Worm (Caenorhabditis elegans) whole organism, L4 larva: ENCODE results near the gene mig-15.

ENCODE experiments used
- D1046.2 ChIP-seq: fragments of 200-800 bp; sonication (Bioruptor generic); IDR thresholded peaks from 2 replicates; pipeline ENCODE4 v1.3.6; 2022; ENCODE audit warnings: missing genetic modification characterization, missing compliant biosample characterization
- F10B5.3 ChIP-seq: sonication (generic microtip); optimal IDR thresholded peaks from 2 replicates; lab custom pipeline; 2016; ENCODE audit warnings: mild to moderate bottlenecking, missing genetic modification characterization, missing compliant biosample characterization
- F37D6.2 ChIP-seq: sonication (generic microtip); optimal IDR thresholded peaks from 2 replicates; lab custom pipeline; 2016; ENCODE audit warnings: mild to moderate bottlenecking, missing genetic modification characterization, missing compliant biosample characterization
- aha-1 ChIP-seq: fragments of 150-350 bp; peaks from one replicate; lab custom pipeline; 2014; ENCODE audit warnings: missing biosample characterization, missing genetic modification characterization
- aly-2 ChIP-seq: sonication (generic microtip); optimal IDR thresholded peaks from 2 replicates; lab custom pipeline; 2018; ENCODE audit warnings: missing biosample characterization, missing genetic modification characterization
- arid-1 ChIP-seq: fragments of 200-800 bp; sonication (Bioruptor generic); conservative IDR thresholded peaks from 2 replicates; pipeline ENCODE4 v1.3.6; 2022; ENCODE audit warnings: missing genetic modification reagents, missing genetic modification characterization, missing compliant biosample characterization
- ceh-20 ChIP-seq: fragments of 200-800 bp; sonication (Bioruptor generic); IDR thresholded peaks from 2 replicates; pipeline ENCODE4 v1.3.6; 2022; ENCODE audit warnings: missing genetic modification reagents, missing genetic modification characterization, missing compliant biosample characterization
- ceh-32 ChIP-seq: sonication (generic microtip); optimal IDR thresholded peaks from 2 replicates; lab custom pipeline; 2016; ENCODE audit warnings: mild to moderate bottlenecking, missing genetic modification characterization, missing compliant biosample characterization; ENCODE audit not compliant: poor library complexity
- ceh-62 ChIP-seq: sonication (generic microtip); optimal IDR thresholded peaks from 2 replicates; lab custom pipeline; 2017; ENCODE audit warnings: missing biosample characterization, missing genetic modification characterization
- ceh-82 ChIP-seq: sonication (generic microtip); optimal IDR thresholded peaks from 2 replicates; lab custom pipeline; 2017; ENCODE audit warnings: missing biosample characterization, missing genetic modification characterization
- cey-2 ChIP-seq: sonication (generic microtip); optimal IDR thresholded peaks from 3 replicates; lab custom pipeline; 2017; ENCODE audit warnings: missing genetic modification characterization, mild to moderate bottlenecking, missing compliant biosample characterization, antibody characterized with exemption, borderline replicate concordance; ENCODE audit not compliant: insufficient read depth
- ctbp-1 ChIP-seq: fragments of 200-800 bp; sonication (Bioruptor generic); IDR thresholded peaks from 2 replicates; pipeline ENCODE4 v1.3.6; 2022; ENCODE audit warnings: missing genetic modification reagents, missing genetic modification characterization, missing compliant biosample characterization
- daf-12 ChIP-seq: fragments of 150-350 bp; optimal IDR thresholded peaks from 2 replicates; lab custom pipeline; 2014; ENCODE audit warnings: missing biosample characterization, missing genetic modification reagents, missing genetic modification characterization
- daf-16 ChIP-seq, 3 experiments: sonication (generic microtip); optimal IDR thresholded peaks; 2 replicates each; lab custom pipeline; 2016 to 2017; ENCODE audit warnings: missing genetic modification characterization in 3 of 3, missing genetic modification reagents in 3 of 3, mild to moderate bottlenecking in 2 of 3, missing compliant biosample characterization in 2 of 3, missing biosample characterization in 1 of 3, moderate library complexity in 1 of 3
- daf-19 ChIP-seq: fragments of 200-800 bp; sonication (Bioruptor generic); conservative IDR thresholded peaks from 2 replicates; pipeline ENCODE4 v1.3.6; 2022; ENCODE audit warnings: missing genetic modification characterization, missing compliant biosample characterization
- daf-8 ChIP-seq: fragments of 200-800 bp; sonication (Bioruptor generic); IDR thresholded peaks from 2 replicates; pipeline ENCODE4 v1.3.6; 2022; ENCODE audit warnings: missing genetic modification characterization, missing compliant biosample characterization
- dmd-6 ChIP-seq: fragments of 200-800 bp; sonication (Bioruptor generic); IDR thresholded peaks from 2 replicates; pipeline ENCODE4 v1.3.6; 2022; ENCODE audit warnings: missing genetic modification reagents, missing genetic modification characterization, missing compliant biosample characterization
- dmd-8 ChIP-seq: fragments of 200-800 bp; sonication (Bioruptor generic); IDR thresholded peaks from 2 replicates; pipeline ENCODE4 v1.3.6; 2022; ENCODE audit warnings: missing genetic modification characterization, missing compliant biosample characterization
- dpl-1 ChIP-seq: fragments of 150-350 bp; optimal IDR thresholded peaks from 2 replicates; lab custom pipeline; 2014; ENCODE audit warnings: missing biosample characterization, missing genetic modification reagents, missing genetic modification characterization
- duxl-1 ChIP-seq: sonication (generic microtip); optimal IDR thresholded peaks from 2 replicates; lab custom pipeline; 2016; ENCODE audit warnings: mild to moderate bottlenecking, missing genetic modification characterization, moderate library complexity, missing compliant biosample characterization; ENCODE audit not compliant: poor library complexity
- fkh-10 ChIP-seq: fragments of 150-350 bp; optimal IDR thresholded peaks from 2 replicates; lab custom pipeline; 2014; ENCODE audit warnings: missing biosample characterization, missing genetic modification reagents, missing genetic modification characterization
- hif-1 ChIP-seq, 2 experiments: sonication (generic microtip); optimal IDR thresholded peaks; 2 replicates each; lab custom pipeline; 2016 to 2017; ENCODE audit warnings: missing compliant biosample characterization in 2 of 2, missing genetic modification characterization in 2 of 2, missing genetic modification reagents in 2 of 2, missing genotype in 2 of 2, mild to moderate bottlenecking in 1 of 2
- hlh-11 ChIP-seq: fragments of 200-800 bp; sonication (Bioruptor generic); optimal IDR thresholded peaks from 2 replicates; lab custom pipeline; 2018; ENCODE audit warnings: mild to moderate bottlenecking, missing genetic modification characterization, missing compliant biosample characterization
- hlh-30 ChIP-seq: sonication (generic microtip); optimal IDR thresholded peaks from 2 replicates; lab custom pipeline; 2017; ENCODE audit warnings: antibody characterized with exemption, mild to moderate bottlenecking, missing genetic modification characterization, missing compliant biosample characterization; ENCODE audit not compliant: insufficient read depth
- hmg-1.1 ChIP-seq: fragments of 200-800 bp; sonication (Bioruptor generic); IDR thresholded peaks from 2 replicates; pipeline ENCODE4 v1.3.6; 2022; ENCODE audit warnings: missing genetic modification reagents, missing genetic modification characterization, missing compliant biosample characterization
- jun-1 ChIP-seq: fragments of 150-350 bp; optimal IDR thresholded peaks from 2 replicates; lab custom pipeline; 2014; ENCODE audit warnings: missing biosample characterization, missing genetic modification reagents, missing genetic modification characterization
- lim-7 ChIP-seq: fragments of 200-800 bp; sonication (Bioruptor generic); IDR thresholded peaks from 2 replicates; pipeline ENCODE4 v1.3.6; 2022; ENCODE audit warnings: missing genetic modification characterization, missing compliant biosample characterization
- lin-39 ChIP-seq: fragments of 150-350 bp; optimal IDR thresholded peaks from 2 replicates; lab custom pipeline; 2014; ENCODE audit warnings: missing biosample characterization, missing genetic modification reagents, missing genetic modification characterization
- mdl-1 ChIP-seq, 2 experiments: fragments of 150-350 bp in 1 of 2; sonication (generic microtip) in 1 of 2; optimal IDR thresholded peaks; 2 replicates each; lab custom pipeline; 2014 to 2017; ENCODE audit warnings: missing biosample characterization in 2 of 2, missing genetic modification characterization in 2 of 2
- mep-1 ChIP-seq: fragments of 150-350 bp; sonication (generic microtip); optimal IDR thresholded peaks from 3 replicates; lab custom pipeline; 2014; ENCODE audit warnings: missing biosample characterization, missing genetic modification characterization
- mes-2 ChIP-seq: sonication (generic microtip); optimal IDR thresholded peaks from 2 replicates; lab custom pipeline; 2016; ENCODE audit warnings: missing genotype, mild to moderate bottlenecking, missing genetic modification characterization, missing compliant biosample characterization; ENCODE audit not compliant: poor library complexity, severe bottlenecking
- mxl-3 ChIP-seq: fragments of 200-800 bp; sonication (Bioruptor generic); optimal IDR thresholded peaks from 2 replicates; lab custom pipeline; 2018; ENCODE audit warnings: mild to moderate bottlenecking, missing genetic modification characterization, missing compliant biosample characterization
- nhr-237 ChIP-seq: sonication (generic microtip); optimal IDR thresholded peaks from 2 replicates; lab custom pipeline; 2017; ENCODE audit warnings: missing biosample characterization, missing genetic modification characterization
- nhr-25 ChIP-seq: sonication (generic microtip); optimal IDR thresholded peaks from 2 replicates; lab custom pipeline; 2017; ENCODE audit warnings: missing genetic modification characterization, mild to moderate bottlenecking, missing compliant biosample characterization, antibody characterized with exemption, moderate library complexity, borderline replicate concordance; ENCODE audit not compliant: insufficient read depth
- nhr-28 ChIP-seq: fragments of 150-350 bp; optimal IDR thresholded peaks from 2 replicates; lab custom pipeline; 2014; ENCODE audit warnings: missing biosample characterization, missing genetic modification characterization
- nhr-48 ChIP-seq: sonication (generic microtip); optimal IDR thresholded peaks from 2 replicates; lab custom pipeline; 2016; ENCODE audit warnings: mild to moderate bottlenecking, missing genetic modification characterization, missing compliant biosample characterization
- nhr-76 ChIP-seq: fragments of 150-350 bp; optimal IDR thresholded peaks from 2 replicates; lab custom pipeline; 2014; ENCODE audit warnings: missing biosample characterization, missing genetic modification characterization
- rbr-2 ChIP-seq: sonication (generic microtip); optimal IDR thresholded peaks from 2 replicates; lab custom pipeline; 2016; ENCODE audit warnings: missing genotype, missing genetic modification characterization, missing compliant biosample characterization
- saeg-2 ChIP-seq: fragments of 200-800 bp; sonication (Bioruptor generic); IDR thresholded peaks from 2 replicates; pipeline ENCODE4 v1.3.6; 2022; ENCODE audit warnings: missing genetic modification reagents, missing genetic modification characterization, missing compliant biosample characterization
- set-16 ChIP-seq: fragments of 200-800 bp; sonication (Bioruptor generic); IDR thresholded peaks from 2 replicates; pipeline ENCODE4 v1.3.6; 2022; ENCODE audit warnings: missing genetic modification reagents, missing genetic modification characterization, missing compliant biosample characterization
- snpc-4 ChIP-seq: fragments of 150-350 bp; optimal IDR thresholded peaks from 2 replicates; lab custom pipeline; 2014; ENCODE audit warnings: missing biosample characterization, missing genetic modification characterization
- unc-62 ChIP-seq, 3 experiments: fragments of 150-350 bp in 1 of 3; sonication (generic microtip); optimal IDR thresholded peaks in 2 of 3; peaks in 1 of 3; 1 replicate in 1 of 3; 2 replicates in 2 of 3; lab custom pipeline; 2014 to 2017; ENCODE audit warnings: missing biosample characterization in 3 of 3, missing genetic modification characterization in 3 of 3, missing genetic modification reagents in 3 of 3, missing genotype in 1 of 3
- vab-7 ChIP-seq: fragments of 200-800 bp; sonication (Bioruptor generic); IDR thresholded peaks from 2 replicates; pipeline ENCODE4 v1.3.6; 2022; ENCODE audit warnings: missing genetic modification reagents, missing genetic modification characterization, missing compliant biosample characterization
- zfp-2 ChIP-seq: sonication (generic microtip); optimal IDR thresholded peaks from 2 replicates; lab custom pipeline; 2016; ENCODE audit warnings: mild to moderate bottlenecking, missing genetic modification characterization, missing compliant biosample characterization
- zip-2 ChIP-seq: fragments of 150-350 bp; optimal IDR thresholded peaks from 2 replicates; lab custom pipeline; 2014; ENCODE audit warnings: missing biosample characterization, missing genetic modification characterization

Gene mig-15

DNA sequence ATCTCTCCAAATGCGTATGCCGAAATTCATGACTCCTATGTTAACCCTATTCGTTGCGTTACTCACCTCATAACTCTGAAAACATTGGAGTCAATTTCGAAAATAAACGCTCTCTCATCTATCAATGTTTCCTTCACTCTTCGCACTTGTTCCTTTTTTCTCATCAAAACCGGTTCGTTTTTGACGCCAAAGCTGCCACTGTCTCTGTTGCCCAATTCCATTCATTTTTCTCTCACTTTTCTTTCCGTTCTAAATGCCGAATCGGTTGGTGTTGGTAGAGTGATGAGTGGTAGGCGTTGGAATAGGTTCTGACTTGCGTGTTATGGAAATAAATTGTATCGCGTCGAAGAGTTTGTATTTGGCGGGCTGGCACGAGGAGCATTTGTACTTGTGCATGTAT lies 35.1 kb downstream of the mig-15 start:
- TF ChIP-seq hlh-30 (tag; lab: Kevin White, UChicago) (no peak), mes-2 (tag; lab: Kevin White, UChicago) (no peak), hlh-11 (tag; lab: Kevin White, UChicago) (no peak), duxl-1 (tag; lab: Kevin White, UChicago) (no peak), jun-1 (tag; lab: Kevin White, UChicago) (no peak), daf-12 (tag; lab: Kevin White, UChicago) (no peak), dmd-6 (GFP tag; lab: Robert Waterston, UW) (no peak), dmd-8 (GFP tag; lab: Robert Waterston, UW) (no peak), mep-1 (no peak), nhr-25 (tag; lab: Kevin White, UChicago) (no peak), unc-62 (GFP tag; optimal IDR thresholded peaks at IDR 0.05 in 1 of 2; lab: Kevin White, UChicago) (peak in 1 of 2 experiments; percentile 89), unc-62 (tag; optimal IDR thresholded peaks at IDR 0.05; lab: Kevin White, UChicago) (no peak), snpc-4 (tag; lab: Kevin White, UChicago) (no peak), set-16 (GFP tag; lab: Robert Waterston, UW) (no peak), daf-19 (no peak), aly-2 (tag; lab: Kevin White, UChicago) (no peak), nhr-28 (no peak), hmg-1.1 (0 out of 2 replicates have a peak, but pooled peaks have one; percentile 17), nhr-76 (tag; lab: Kevin White, UChicago) (no peak)

DNA sequence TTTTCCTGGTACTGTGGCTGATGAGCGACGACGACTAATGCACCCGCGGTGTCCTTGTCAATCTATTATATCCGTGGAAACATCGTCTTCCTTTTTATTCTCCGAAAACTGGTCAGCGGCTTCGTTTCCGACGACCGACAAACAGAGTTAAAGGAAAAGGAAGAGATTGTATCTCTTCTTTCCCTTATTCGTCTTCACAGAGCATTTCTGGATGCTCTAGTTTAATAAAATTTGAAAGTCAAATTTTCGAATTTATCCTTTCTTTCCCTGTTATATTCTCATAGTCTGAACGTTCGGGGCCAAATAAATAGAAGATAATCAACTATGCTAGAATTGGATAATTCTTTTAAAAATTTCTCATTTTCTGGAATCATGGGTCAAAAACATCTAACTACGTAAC lies 35.7 kb downstream of the mig-15 start:
- TF ChIP-seq nhr-76 (tag; lab: Kevin White, UChicago) (no peak), lin-39 (tag; lab: Kevin White, UChicago) (no peak), aha-1 (tag; lab: Kevin White, UChicago) (peak; percentile 82)

DNA sequence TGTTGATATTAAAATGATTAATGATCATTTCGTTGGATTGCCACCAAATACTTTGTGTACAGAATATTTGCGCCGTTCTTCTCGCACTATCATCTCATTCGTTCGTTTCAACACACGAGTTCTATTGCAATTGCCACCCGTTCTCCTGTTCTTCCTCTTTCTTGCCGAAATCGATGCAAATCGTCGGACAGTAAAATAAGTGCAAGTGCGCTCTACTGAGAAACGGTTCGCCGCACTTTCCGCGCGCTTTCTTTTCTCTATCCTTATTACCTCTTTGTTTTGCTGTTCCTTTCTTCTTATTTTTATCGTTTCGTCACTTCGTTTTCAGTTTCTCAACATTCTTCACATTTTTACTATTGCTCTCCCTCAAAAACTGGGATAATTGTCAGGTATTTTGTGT lies 37.3 kb downstream of the mig-15 start:
- TF ChIP-seq nhr-28, result peak; percentile 63
- TF ChIP-seq duxl-1 (tag; lab: Kevin White, UChicago), result no peak
- TF ChIP-seq rbr-2 (tag; lab: Kevin White, UChicago), result peak; percentile 9
- no peak for TF ChIP-seq lim-7 (GFP tag; lab: Robert Waterston, UW)
- no peak for TF ChIP-seq ceh-20
- TF ChIP-seq F10B5.3, result no peak
- no peak for TF ChIP-seq vab-7 (GFP tag; lab: Robert Waterston, UW)
- peak in 1 of 2 experiments; percentile 54 for TF ChIP-seq mdl-1 (tag; optimal IDR thresholded peaks at IDR 0.05; lab: Kevin White, UChicago)
- TF ChIP-seq nhr-237 (tag; lab: Kevin White, UChicago), result no peak
- no peak for TF ChIP-seq ceh-62 (tag; lab: Kevin White, UChicago)
- TF ChIP-seq hmg-1.1, result 0 out of 2 replicates have a peak, but pooled peaks have one; percentile 16
- TF ChIP-seq mxl-3, result peak; percentile 76
- TF ChIP-seq F37D6.2, result no peak
- peak; percentile 57 for TF ChIP-seq hlh-30 (tag; lab: Kevin White, UChicago)
- no peak for TF ChIP-seq fkh-10 (GFP tag; lab: Kevin White, UChicago)
- TF ChIP-seq arid-1 (GFP tag; lab: Robert Waterston, UW), result no peak
- TF ChIP-seq ctbp-1, result no peak
- peak; percentile 47 for TF ChIP-seq dpl-1 (GFP tag; lab: Kevin White, UChicago)
- TF ChIP-seq daf-16 (GFP tag; optimal IDR thresholded peaks at IDR 0.05; lab: Kevin White, UChicago), result no peak
- no peak for TF ChIP-seq daf-16 (tag; optimal IDR thresholded peaks at IDR 0.05; lab: Kevin White, UChicago)
- no peak for TF ChIP-seq saeg-2 (GFP tag; lab: Robert Waterston, UW)
- TF ChIP-seq hif-1 (tag; optimal IDR thresholded peaks at IDR 0.05; lab: Kevin White, UChicago), result no peak
- no peak for TF ChIP-seq ceh-32 (tag; lab: Kevin White, UChicago)
- TF ChIP-seq snpc-4 (tag; lab: Kevin White, UChicago), result no peak
- TF ChIP-seq zip-2 (tag; lab: Kevin White, UChicago), result no peak
- no peak for TF ChIP-seq ceh-82 (tag; lab: Kevin White, UChicago)
- no peak for TF ChIP-seq daf-8 (GFP tag; lab: Robert Waterston, UW)
- TF ChIP-seq zfp-2 (tag; lab: Kevin White, UChicago), result no peak
- peak; percentile 75 for TF ChIP-seq nhr-25 (tag; lab: Kevin White, UChicago)
- TF ChIP-seq D1046.2, result no peak
- no peak for TF ChIP-seq cey-2 (tag; lab: Kevin White, UChicago)
- no peak for TF ChIP-seq nhr-48 (tag; lab: Kevin White, UChicago)
- no peak for TF ChIP-seq daf-19
